Fruit fly (Drosophila melanogaster) whole organism, pupa: ENCODE data around the gene CG18586.

ENCODE experiments used
- CG10348 ChIP-seq: fragments of 200-800 bp; sonication (Bioruptor generic); IDR thresholded peaks from 2 replicates; pipeline ENCODE4 v1.3.6; 2022; ENCODE audit warnings: missing biosample characterization, missing genetic modification characterization
- CG12605 ChIP-seq: fragments of 200-800 bp; sonication (Bioruptor generic); IDR thresholded peaks from 2 replicates; pipeline ENCODE4 v1.3.6; 2022; ENCODE audit warnings: missing biosample characterization, missing genetic modification characterization
- CG13204 ChIP-seq: fragments of 200-800 bp; sonication (Bioruptor generic); optimal IDR thresholded peaks from 2 replicates; lab custom pipeline; 2018; ENCODE audit warnings: missing biosample characterization, mild to moderate bottlenecking, missing genetic modification characterization, moderate library complexity
- CG14655 ChIP-seq: fragments of 200-800 bp; sonication (Bioruptor generic); optimal IDR thresholded peaks from 3 replicates; lab custom pipeline; 2017; ENCODE audit warnings: mild to moderate bottlenecking, missing biosample characterization, missing genetic modification reagents, missing genetic modification characterization
- CG15710 ChIP-seq: fragments of 200-800 bp; sonication (Bioruptor generic); optimal IDR thresholded peaks from 2 replicates; lab custom pipeline; 2018; ENCODE audit warnings: missing biosample characterization, mild to moderate bottlenecking, missing genetic modification characterization, moderate library complexity
- CG17806 ChIP-seq: fragments of 200-800 bp; sonication (Bioruptor generic); optimal IDR thresholded peaks from 2 replicates; lab custom pipeline; 2018; ENCODE audit warnings: missing biosample characterization, mild to moderate bottlenecking, missing genetic modification characterization, moderate library complexity
- CG32121 ChIP-seq: fragments of 200-800 bp; sonication (Bioruptor generic); IDR thresholded peaks from 2 replicates; pipeline ENCODE4 v1.3.6; 2022; ENCODE audit warnings: missing biosample characterization, missing genetic modification characterization
- CG34367 ChIP-seq: fragments of 200-800 bp; sonication (Bioruptor generic); optimal IDR thresholded peaks from 2 replicates; lab custom pipeline; 2018; ENCODE audit warnings: missing biosample characterization, mild to moderate bottlenecking, missing genetic modification characterization
- CG4496 ChIP-seq: fragments of 200-800 bp; sonication (Bioruptor generic); IDR thresholded peaks from 3 replicates; pipeline ENCODE4 v1.3.6; 2022; ENCODE audit warnings: missing biosample characterization, missing genetic modification characterization
- CG8159 ChIP-seq: fragments of 200-800 bp; sonication (Bioruptor generic); optimal IDR thresholded peaks from 3 replicates; lab custom pipeline; 2018; ENCODE audit warnings: missing biosample characterization, mild to moderate bottlenecking, missing genetic modification characterization, moderate library complexity
- CG8301 ChIP-seq: fragments of 200-800 bp; sonication (Bioruptor generic); optimal IDR thresholded peaks from 2 replicates; lab custom pipeline; 2018; ENCODE audit warnings: missing biosample characterization, mild to moderate bottlenecking, missing genetic modification characterization
- CG9948 ChIP-seq: fragments of 200-800 bp; sonication (Bioruptor generic); optimal IDR thresholded peaks from 2 replicates; lab custom pipeline; 2018; ENCODE audit warnings: missing biosample characterization, mild to moderate bottlenecking, missing genetic modification characterization, moderate library complexity
- D1 ChIP-seq: fragments of 200-800 bp; sonication (Bioruptor generic); optimal IDR thresholded peaks from 2 replicates; lab custom pipeline; 2018; ENCODE audit warnings: missing biosample characterization, mild to moderate bottlenecking, missing genetic modification characterization, moderate library complexity
- EcR ChIP-seq: fragments of 200-800 bp; sonication (Bioruptor generic); optimal IDR thresholded peaks from 3 replicates; lab custom pipeline; 2019; ENCODE audit warnings: missing biosample characterization, missing genetic modification characterization, mild to moderate bottlenecking, moderate library complexity, missing genetic modification reagents
- Ets98B ChIP-seq: fragments of 200-800 bp; sonication (Bioruptor generic); IDR thresholded peaks from 2 replicates; pipeline ENCODE4 v1.3.6; 2022; ENCODE audit warnings: missing biosample characterization, missing genetic modification characterization
- Pif1A ChIP-seq: fragments of 200-800 bp; sonication (Bioruptor generic); optimal IDR thresholded peaks from 3 replicates; lab custom pipeline; 2016; ENCODE audit warnings: missing biosample characterization, missing genetic modification characterization
- Pif1B ChIP-seq: fragments of 200-800 bp; sonication (Bioruptor generic); optimal IDR thresholded peaks from 3 replicates; lab custom pipeline; 2016; ENCODE audit warnings: missing biosample characterization, missing genetic modification characterization
- Snoo ChIP-seq: fragments of 200-800 bp; sonication (Bioruptor generic); optimal IDR thresholded peaks from 3 replicates; lab custom pipeline; 2017; ENCODE audit warnings: missing biosample characterization, mild to moderate bottlenecking, missing genetic modification characterization, inconsistent platforms
- fd96Ca ChIP-seq: fragments of 200-800 bp; sonication (Bioruptor generic); IDR thresholded peaks from 3 replicates; pipeline ENCODE4 v1.3.6; 2022; ENCODE audit warnings: missing biosample characterization, missing genetic modification characterization
- gl ChIP-seq: fragments of 200-800 bp; sonication (Bioruptor generic); optimal IDR thresholded peaks from 2 replicates; lab custom pipeline; 2018; ENCODE audit warnings: missing biosample characterization, mild to moderate bottlenecking, missing genetic modification characterization
- rn ChIP-seq: fragments of 200-800 bp; sonication (Bioruptor generic); IDR thresholded peaks from 2 replicates; pipeline ENCODE4 v1.3.6; 2022; ENCODE audit warnings: missing biosample characterization, missing genetic modification characterization

Gene CG18586

dm6 chr3L:5873011-5873410, at the start of gene CG18586:
Gene CG18586, plus strand, starts transcription at chr3L:5873311.
- TF ChIP-seq rn (GFP tag; lab: Robert Waterston, UW), result no peak
- no peak for TF ChIP-seq CG17806 (tag; lab: Kevin White, UChicago)
- no peak for TF ChIP-seq CG15710 (tag; lab: Kevin White, UChicago)
- TF ChIP-seq CG14655 (GFP tag; lab: Kevin White, UChicago), result no peak
- no peak for TF ChIP-seq CG9948 (tag; lab: Kevin White, UChicago)
- no peak for TF ChIP-seq CG13204
- TF ChIP-seq CG10348 (GFP tag; lab: Robert Waterston, UW), result no peak
- TF ChIP-seq CG4496 (GFP tag; lab: Robert Waterston, UW), result no peak
- TF ChIP-seq Pif1B (GFP tag; lab: Kevin White, UChicago), result no peak
- TF ChIP-seq CG32121 (GFP tag; lab: Robert Waterston, UW), result no peak
- TF ChIP-seq D1, result no peak
- no peak for TF ChIP-seq fd96Ca (GFP tag; lab: Robert Waterston, UW)
- no peak for TF ChIP-seq CG8159 (tag; lab: Kevin White, UChicago)
- TF ChIP-seq CG12605 (GFP tag; lab: Robert Waterston, UW), result no peak
- TF ChIP-seq gl (tag; lab: Kevin White, UChicago), result no peak
- no peak for TF ChIP-seq EcR (GFP tag; lab: Kevin White, UChicago)
- TF ChIP-seq CG8301, result no peak
- TF ChIP-seq Ets98B (GFP tag; lab: Robert Waterston, UW), result no peak

dm6 chr3L:5823763-5824445, 49.2 kb upstream of the CG18586 start:
- TF ChIP-seq CG17806 (tag; lab: Kevin White, UChicago), result no peak
- TF ChIP-seq CG12605 (GFP tag; lab: Robert Waterston, UW), result no peak
- TF ChIP-seq Pif1B (GFP tag; lab: Kevin White, UChicago), result no peak
- TF ChIP-seq fd96Ca (GFP tag; lab: Robert Waterston, UW), result peak; percentile 31; the same call in 1 of the 3 replicates
- no peak for TF ChIP-seq rn (GFP tag; lab: Robert Waterston, UW)
- TF ChIP-seq CG14655 (GFP tag; lab: Kevin White, UChicago), result no peak
- TF ChIP-seq CG8159 (tag; lab: Kevin White, UChicago), result peak; percentile 21
- TF ChIP-seq CG10348 (GFP tag; lab: Robert Waterston, UW), result no peak
- TF ChIP-seq Pif1A (GFP tag; lab: Kevin White, UChicago), result peak; percentile 19
- no peak for TF ChIP-seq CG4496 (GFP tag; lab: Robert Waterston, UW)
- no peak for TF ChIP-seq Ets98B (GFP tag; lab: Robert Waterston, UW)
- no peak for TF ChIP-seq EcR (GFP tag; lab: Kevin White, UChicago)
- no peak for TF ChIP-seq gl (tag; lab: Kevin White, UChicago)
- no peak for TF ChIP-seq CG32121 (GFP tag; lab: Robert Waterston, UW)
- no peak for TF ChIP-seq CG15710 (tag; lab: Kevin White, UChicago)
- no peak for TF ChIP-seq CG34367
- no peak for TF ChIP-seq CG9948 (tag; lab: Kevin White, UChicago)
- peak; percentile 36 for TF ChIP-seq Snoo (tag; lab: Kevin White, UChicago)
- peak; percentile 6 for TF ChIP-seq CG8301
- TF ChIP-seq D1, result no peak
- TF ChIP-seq CG13204, result no peak

- TF ChIP-seq Pif1A (GFP tag; lab: Kevin White, UChicago) (peak; percentile 12), CG9948 (tag; lab: Kevin White, UChicago) (peak; percentile 6), CG8159 (tag; lab: Kevin White, UChicago) (peak; percentile 39), Ets98B (GFP tag; lab: Robert Waterston, UW) (no peak), fd96Ca (GFP tag; lab: Robert Waterston, UW) (no peak), CG15710 (tag; lab: Kevin White, UChicago) (peak; percentile 52)
These were observed 47.6 kb upstream of the CG18586 start for dm6 chr3L:5825483-5825882.

- no peak for TF ChIP-seq CG8301
- no peak for TF ChIP-seq CG9948 (tag; lab: Kevin White, UChicago)
These were observed 44.8 kb upstream of the CG18586 start for dm6 chr3L:5828275-5828674.

- TF ChIP-seq Pif1A (GFP tag; lab: Kevin White, UChicago), result no peak
- no peak for TF ChIP-seq D1
- TF ChIP-seq CG8301, result no peak
- TF ChIP-seq EcR (GFP tag; lab: Kevin White, UChicago), result no peak
- TF ChIP-seq CG12605 (GFP tag; lab: Robert Waterston, UW), result no peak
- TF ChIP-seq CG9948 (tag; lab: Kevin White, UChicago), result no peak
- TF ChIP-seq CG8159 (tag; lab: Kevin White, UChicago), result no peak
- no peak for TF ChIP-seq CG32121 (GFP tag; lab: Robert Waterston, UW)
These were observed 44.4 kb upstream of the CG18586 start for dm6 chr3L:5828684-5829083.

- no peak for TF ChIP-seq EcR (GFP tag; lab: Kevin White, UChicago)
These were observed 42.5 kb upstream of the CG18586 start for dm6 chr3L:5830649-5831048.

dm6 chr3L:5831890-5832289, 41.2 kb upstream of the CG18586 start:
- no peak for TF ChIP-seq CG17806 (tag; lab: Kevin White, UChicago)
- TF ChIP-seq CG8159 (tag; lab: Kevin White, UChicago), result no peak
- no peak for TF ChIP-seq CG34367
- TF ChIP-seq Pif1B (GFP tag; lab: Kevin White, UChicago), result no peak
- TF ChIP-seq CG13204, result no peak
- TF ChIP-seq CG4496 (GFP tag; lab: Robert Waterston, UW), result no peak
- TF ChIP-seq fd96Ca (GFP tag; lab: Robert Waterston, UW), result no peak
